Worm (Caenorhabditis elegans) whole organism, L3 larva: Measurements from ENCODE around the gene sipa-1.

ENCODE experiments used
- R02D3.7 ChIP-seq: fragments of 150-350 bp; optimal IDR thresholded peaks from 2 replicates; lab custom pipeline; 2014; ENCODE audit warnings: missing biosample characterization, missing genetic modification characterization
- aly-2 ChIP-seq: fragments of 150-350 bp; optimal IDR thresholded peaks from 2 replicates; lab custom pipeline; 2014; ENCODE audit warnings: missing biosample characterization, missing genetic modification characterization
- ama-1 ChIP-seq: fragments of 150-350 bp; optimal IDR thresholded peaks from 2 replicates; lab custom pipeline; 2018
- ceh-16 ChIP-seq: sonication (generic microtip); optimal IDR thresholded peaks from 2 replicates; lab custom pipeline; 2017; ENCODE audit warnings: missing biosample characterization, missing genetic modification characterization
- ceh-28 ChIP-seq: fragments of 150-350 bp; optimal IDR thresholded peaks from 2 replicates; lab custom pipeline; 2014; ENCODE audit warnings: missing biosample characterization, missing genetic modification reagents, missing genetic modification characterization
- ceh-82 ChIP-seq: fragments of 150-350 bp; optimal IDR thresholded peaks from 2 replicates; lab custom pipeline; 2014; ENCODE audit warnings: missing biosample characterization, missing genetic modification characterization
- daf-12 ChIP-seq: fragments of 150-350 bp; optimal IDR thresholded peaks from 2 replicates; lab custom pipeline; 2014; ENCODE audit warnings: missing biosample characterization, missing genetic modification reagents, missing genetic modification characterization
- egl-27 ChIP-seq: sonication (generic microtip); optimal IDR thresholded peaks from 4 replicates; lab custom pipeline; 2017; ENCODE audit warnings: missing biosample characterization, missing genetic modification reagents, missing genetic modification characterization
- elt-1 ChIP-seq: fragments of 150-350 bp; optimal IDR thresholded peaks from 2 replicates; lab custom pipeline; 2014; ENCODE audit warnings: missing biosample characterization, missing genetic modification characterization
- elt-2 ChIP-seq: sonication (generic microtip); optimal IDR thresholded peaks from 2 replicates; lab custom pipeline; 2016; ENCODE audit warnings: missing genetic modification reagents, mild to moderate bottlenecking, missing genetic modification characterization, missing compliant biosample characterization
- elt-3 ChIP-seq, 3 experiments: fragments of 150-350 bp in 1 of 3; sonication (generic microtip) in 2 of 3; optimal IDR thresholded peaks; 2 replicates in 2 of 3; 4 replicates in 1 of 3; lab custom pipeline; 2014 to 2017; ENCODE audit warnings: missing biosample characterization in 3 of 3, missing genetic modification characterization in 3 of 3
- eor-1 ChIP-seq, 2 experiments: fragments of 150-350 bp; optimal IDR thresholded peaks; 2 replicates each; lab custom pipeline; 2014 to 2018; ENCODE audit warnings: missing biosample characterization in 2 of 2, missing genetic modification characterization in 2 of 2
- fkh-10 ChIP-seq: sonication (generic microtip); optimal IDR thresholded peaks from 2 replicates; lab custom pipeline; 2017; ENCODE audit warnings: missing biosample characterization, missing genetic modification reagents, missing genetic modification characterization
- hmg-11 ChIP-seq: sonication (generic microtip); optimal IDR thresholded peaks from 2 replicates; lab custom pipeline; 2016; ENCODE audit warnings: missing genetic modification characterization, missing compliant biosample characterization
- jun-1 ChIP-seq: fragments of 150-350 bp; optimal IDR thresholded peaks from 2 replicates; lab custom pipeline; 2014; ENCODE audit warnings: missing biosample characterization, missing genetic modification reagents, missing genetic modification characterization
- lin-15B ChIP-seq: fragments of 150-350 bp; optimal IDR thresholded peaks from 2 replicates; lab custom pipeline; 2014; ENCODE audit warnings: missing biosample characterization, missing genetic modification characterization
- lin-39 ChIP-seq: fragments of 150-350 bp; optimal IDR thresholded peaks from 2 replicates; lab custom pipeline; 2018; ENCODE audit warnings: missing biosample characterization, missing genetic modification reagents, missing genetic modification characterization
- lsy-12 ChIP-seq: sonication (generic microtip); optimal IDR thresholded peaks from 2 replicates; lab custom pipeline; 2016; ENCODE audit warnings: mild to moderate bottlenecking, missing genetic modification characterization, missing compliant biosample characterization
- mdl-1 ChIP-seq: fragments of 150-350 bp; optimal IDR thresholded peaks from 2 replicates; lab custom pipeline; 2014; ENCODE audit warnings: missing biosample characterization, missing genetic modification characterization
- mml-1 ChIP-seq: fragments of 150-350 bp; sonication (generic microtip); optimal IDR thresholded peaks from 3 replicates; lab custom pipeline; 2014; ENCODE audit warnings: missing biosample characterization, missing genetic modification characterization
- nfya-1 ChIP-seq: sonication (generic microtip); optimal IDR thresholded peaks from 2 replicates; lab custom pipeline; 2017; ENCODE audit warnings: missing genetic modification characterization, mild to moderate bottlenecking, missing compliant biosample characterization, antibody characterized with exemption, moderate library complexity; ENCODE audit not compliant: insufficient read depth
- nhr-11 ChIP-seq: fragments of 150-350 bp; optimal IDR thresholded peaks from 2 replicates; lab custom pipeline; 2014; ENCODE audit warnings: missing biosample characterization, missing genetic modification characterization
- nhr-12 ChIP-seq: fragments of 150-350 bp; optimal IDR thresholded peaks from 2 replicates; lab custom pipeline; 2014; ENCODE audit warnings: missing biosample characterization, missing genetic modification characterization
- nhr-23 ChIP-seq: fragments of 150-350 bp; optimal IDR thresholded peaks from 2 replicates; lab custom pipeline; 2014; ENCODE audit warnings: missing biosample characterization, missing genetic modification reagents, missing genetic modification characterization
- nhr-237 ChIP-seq: fragments of 150-350 bp; optimal IDR thresholded peaks from 2 replicates; lab custom pipeline; 2014; ENCODE audit warnings: missing biosample characterization, missing genetic modification characterization
- nhr-25 ChIP-seq: sonication (generic microtip); optimal IDR thresholded peaks from 2 replicates; lab custom pipeline; 2017; ENCODE audit warnings: missing biosample characterization, missing genetic modification characterization
- nhr-28 ChIP-seq: fragments of 150-350 bp; optimal IDR thresholded peaks from 2 replicates; lab custom pipeline; 2014; ENCODE audit warnings: missing biosample characterization, missing genetic modification characterization
- nhr-43 ChIP-seq: sonication (generic microtip); optimal IDR thresholded peaks from 2 replicates; lab custom pipeline; 2016; ENCODE audit warnings: mild to moderate bottlenecking, missing genetic modification characterization, missing compliant biosample characterization; ENCODE audit not compliant: poor library complexity, severe bottlenecking
- nhr-67 ChIP-seq: fragments of 150-350 bp; optimal IDR thresholded peaks from 2 replicates; lab custom pipeline; 2014; ENCODE audit warnings: missing biosample characterization, missing genetic modification characterization
- nhr-76 ChIP-seq: fragments of 150-350 bp; sonication (generic microtip); optimal IDR thresholded peaks from 5 replicates; lab custom pipeline; 2014; ENCODE audit warnings: missing biosample characterization, missing genetic modification characterization
- nhr-77 ChIP-seq: fragments of 150-350 bp; optimal IDR thresholded peaks from 2 replicates; lab custom pipeline; 2014; ENCODE audit warnings: missing biosample characterization, missing genetic modification characterization
- pha-4 ChIP-seq: fragments of 150-350 bp; optimal IDR thresholded peaks from 2 replicates; lab custom pipeline; 2014; ENCODE audit warnings: missing biosample characterization, missing genetic modification reagents, missing genetic modification characterization
- pqm-1 ChIP-seq: fragments of 150-350 bp; optimal IDR thresholded peaks from 2 replicates; lab custom pipeline; 2017; ENCODE audit warnings: missing biosample characterization, missing genetic modification characterization, inconsistent platforms
- sea-2 ChIP-seq: fragments of 150-350 bp; sonication (generic microtip); optimal IDR thresholded peaks from 4 replicates; lab custom pipeline; 2014; ENCODE audit warnings: missing biosample characterization, missing genetic modification reagents, missing genetic modification characterization
- skn-1 ChIP-seq: fragments of 150-350 bp; optimal IDR thresholded peaks from 2 replicates; lab custom pipeline; 2014; ENCODE audit warnings: missing biosample characterization, missing genetic modification characterization
- snpc-4 ChIP-seq: fragments of 150-350 bp; optimal IDR thresholded peaks from 2 replicates; lab custom pipeline; 2014; ENCODE audit warnings: missing biosample characterization, missing genetic modification characterization
- tbx-2 ChIP-seq: sonication (generic microtip); optimal IDR thresholded peaks from 2 replicates; lab custom pipeline; 2016; ENCODE audit warnings: mild to moderate bottlenecking, missing genetic modification characterization, missing compliant biosample characterization
- unc-39 ChIP-seq: sonication (generic microtip); optimal IDR thresholded peaks from 4 replicates; lab custom pipeline; 2017; ENCODE audit warnings: missing biosample characterization, missing genetic modification characterization
- unc-62 ChIP-seq: fragments of 150-350 bp; sonication (generic microtip); optimal IDR thresholded peaks from 4 replicates; lab custom pipeline; 2014; ENCODE audit warnings: missing biosample characterization, missing genetic modification reagents, missing genetic modification characterization
- zag-1 ChIP-seq: fragments of 150-350 bp; optimal IDR thresholded peaks from 2 replicates; lab custom pipeline; 2014; ENCODE audit warnings: missing biosample characterization, missing genetic modification characterization
- ztf-11 ChIP-seq: fragments of 150-350 bp; optimal IDR thresholded peaks from 2 replicates; lab custom pipeline; 2014; ENCODE audit warnings: missing biosample characterization, missing genetic modification characterization

The sipa-1 gene

DNA sequence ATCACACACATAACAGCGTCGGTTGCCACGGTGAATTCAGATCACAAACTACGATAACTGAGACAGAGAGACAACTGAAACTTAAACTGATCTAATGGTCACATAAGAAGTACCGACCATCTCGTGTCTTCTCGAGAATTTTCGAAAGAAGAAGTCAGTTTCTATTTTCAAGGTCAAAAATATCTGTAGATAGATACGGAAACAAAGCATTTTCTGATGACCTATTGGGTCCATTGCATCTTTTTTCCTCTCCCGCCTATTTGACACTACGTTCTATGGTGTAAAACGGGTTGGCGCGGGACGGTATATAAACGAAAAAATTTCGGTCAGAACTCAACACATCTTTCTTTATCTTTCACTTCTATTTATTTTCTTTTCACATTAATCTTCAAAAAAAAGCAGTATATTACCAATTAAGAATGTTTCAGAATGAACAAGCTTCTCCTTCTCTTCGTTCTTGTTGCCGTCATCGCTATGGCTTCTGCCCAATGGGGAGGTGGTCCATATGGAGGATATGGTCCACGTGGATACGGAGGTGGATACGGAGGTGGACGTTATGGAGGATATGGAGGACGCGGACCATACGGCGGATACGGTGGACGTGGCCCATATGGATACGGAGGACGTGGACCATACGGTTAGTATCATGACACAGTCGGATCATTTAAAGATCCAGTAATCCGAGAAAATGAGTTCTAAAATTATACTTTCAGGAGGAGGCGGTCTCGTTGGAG lies 21.0 kb downstream of the sipa-1 start, which contains the start of gene nlp-24:
nlp-24 (plus strand) TSS at position 429 of the 734 bp plus-strand sequence.
- TF ChIP-seq ama-1, result peak; percentile 86
- TF ChIP-seq jun-1 (tag; lab: Kevin White, UChicago), result no peak
- TF ChIP-seq R02D3.7 (tag; lab: Kevin White, UChicago), result no peak
- TF ChIP-seq mdl-1 (tag; lab: Kevin White, UChicago), result no peak
- TF ChIP-seq elt-1 (tag; lab: Kevin White, UChicago), result peak; percentile 91
- peak; percentile 71 for TF ChIP-seq nhr-25
- peak; percentile 23 for TF ChIP-seq nfya-1 (tag; lab: Kevin White, UChicago)
- TF ChIP-seq nhr-23, result peak; percentile 70
- no peak for TF ChIP-seq skn-1 (tag; lab: Kevin White, UChicago)
- peak; percentile 61 for TF ChIP-seq nhr-43 (tag; lab: Kevin White, UChicago)

DNA sequence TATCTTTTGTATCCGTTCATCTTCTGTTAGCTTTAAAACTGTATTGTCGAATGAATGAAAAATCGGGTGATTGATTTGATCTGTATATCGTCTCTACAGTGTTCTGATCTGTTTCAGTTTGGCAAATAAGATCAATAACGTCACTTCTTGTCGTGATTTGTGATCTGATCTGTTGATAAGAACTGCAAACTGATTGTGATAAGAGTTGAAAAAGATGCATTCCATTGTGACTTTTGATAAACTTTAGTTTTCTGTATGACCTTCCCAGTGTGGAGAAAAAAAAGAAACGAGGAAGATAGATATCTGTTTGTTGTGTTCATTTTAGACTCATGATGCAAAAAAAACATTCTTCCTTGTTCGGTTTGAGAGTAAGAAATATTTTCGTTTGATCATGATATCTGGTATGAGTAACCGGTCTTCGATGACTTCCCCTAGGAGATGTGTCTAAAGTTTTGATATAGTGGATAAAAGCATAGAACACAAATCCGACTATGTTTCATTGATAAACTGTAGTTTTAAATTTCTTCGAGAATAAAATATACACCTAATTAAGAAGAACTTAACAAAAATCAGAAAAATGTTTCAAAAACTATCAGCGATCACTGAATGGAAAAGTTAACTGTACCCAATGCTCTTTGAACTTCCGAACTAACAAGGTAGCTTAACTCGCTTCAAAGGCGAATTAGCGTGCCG lies 22.1 kb downstream of the sipa-1 start:
- TF ChIP-seq nhr-77 (no peak), nhr-23 (peak; percentile 80), lin-15B (no peak), nhr-25 (peak; percentile 93), elt-3 (tag; optimal IDR thresholded peaks at IDR 0.05; lab: Kevin White, UChicago) (peak in 2 of 3 experiments; percentile 90 to 97), nhr-43 (tag; lab: Kevin White, UChicago) (peak; percentile 32), pqm-1 (tag; lab: Kevin White, UChicago) (peak; percentile 36), ceh-28 (tag; lab: Kevin White, UChicago) (peak; percentile 28), egl-27 (tag; lab: Kevin White, UChicago) (no peak), R02D3.7 (tag; lab: Kevin White, UChicago) (peak; percentile 30), elt-1 (tag; lab: Kevin White, UChicago) (peak; percentile 97), elt-2 (tag; lab: Kevin White, UChicago) (peak; percentile 65), ceh-16 (no peak)
- TF ChIP-seq, all 47 proteins: peak for 9

DNA sequence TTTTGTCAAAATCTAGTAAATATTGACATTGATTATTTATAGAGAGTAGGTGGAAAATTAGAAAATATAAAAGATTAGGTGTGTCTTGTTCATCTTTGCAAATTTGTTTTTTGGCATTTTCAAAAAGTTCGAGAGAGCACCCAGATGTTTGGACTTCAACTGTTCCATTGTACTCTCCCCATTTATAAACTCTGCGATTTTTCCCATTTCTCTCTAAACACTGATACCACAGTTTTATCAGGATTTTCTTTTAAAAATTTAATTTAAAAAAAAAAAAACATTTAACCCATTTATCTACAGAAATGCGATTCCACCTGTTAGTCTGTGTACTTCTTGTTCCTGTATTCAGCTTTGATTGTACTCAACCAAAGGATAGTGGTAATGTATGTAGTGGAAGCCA lies 24.1 kb downstream of the sipa-1 start, which contains the start of gene tag-290:
tag-290 (plus strand) TSS at position 301 of the 400 bp plus-strand sequence.
- TF ChIP-seq nhr-11 (tag; lab: Kevin White, UChicago) (no peak), nhr-28 (tag; lab: Kevin White, UChicago) (no peak), pha-4 (tag; lab: Kevin White, UChicago) (peak; percentile 74)

DNA sequence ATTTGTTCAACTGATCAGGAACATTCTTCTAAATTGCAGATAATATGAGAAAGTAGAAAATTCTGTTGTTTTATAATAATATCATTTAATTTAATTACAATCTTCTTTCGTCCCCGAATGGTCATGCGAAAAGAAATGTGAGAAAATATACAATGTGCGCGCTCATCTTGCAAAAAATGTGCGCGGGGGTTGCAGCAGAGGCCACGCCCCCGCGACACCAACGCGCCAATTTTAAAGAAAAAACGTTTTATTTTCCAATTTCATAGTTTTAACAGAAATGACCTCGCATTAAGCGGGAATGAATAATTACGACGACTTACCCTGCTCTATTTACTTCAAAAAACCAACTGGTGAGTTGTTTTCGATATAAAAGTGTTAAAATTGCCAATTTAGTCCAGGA lies 26.6 kb downstream of the sipa-1 start, which contains the start of gene sas-5:
sas-5 (plus strand) TSS at position 257 of the 400 bp plus-strand sequence.
- TF ChIP-seq nfya-1 (tag; lab: Kevin White, UChicago) (peak; percentile 65), ama-1 (no peak), ceh-28 (tag; lab: Kevin White, UChicago) (peak; percentile 40), unc-62 (GFP tag; lab: Kevin White, UChicago) (no peak), snpc-4 (tag; lab: Kevin White, UChicago) (peak; percentile 72), zag-1 (no peak), nhr-11 (tag; lab: Kevin White, UChicago) (no peak), ztf-11 (peak; percentile 29), unc-39 (no peak), tbx-2 (peak; percentile 49), lsy-12 (tag; lab: Kevin White, UChicago) (peak; percentile 47), nhr-77 (no peak), eor-1 (tag; optimal IDR thresholded peaks at IDR 0.05; lab: Kevin White, UChicago) (no peak), hmg-11 (tag; lab: Kevin White, UChicago) (peak; percentile 89), jun-1 (tag; lab: Kevin White, UChicago) (peak; percentile 5), pqm-1 (tag; lab: Kevin White, UChicago) (no peak), aly-2 (no peak), nhr-237 (tag; lab: Kevin White, UChicago) (no peak), ceh-82 (peak; percentile 83), pha-4 (tag; lab: Kevin White, UChicago) (no peak), lin-39 (peak; percentile 54), nhr-12 (tag; lab: Kevin White, UChicago) (no peak), nhr-76 (tag; lab: Kevin White, UChicago) (peak; percentile 59), ceh-16 (no peak), skn-1 (tag; lab: Kevin White, UChicago) (no peak), mml-1 (tag; lab: Kevin White, UChicago) (no peak), elt-1 (tag; lab: Kevin White, UChicago) (no peak), nhr-28 (tag; lab: Kevin White, UChicago) (no peak), fkh-10 (GFP tag; lab: Kevin White, UChicago) (no peak), lin-15B (peak; percentile 64), sea-2 (GFP tag; lab: Kevin White, UChicago) (no peak), elt-2 (tag; lab: Kevin White, UChicago) (peak; percentile 59), daf-12 (tag; lab: Kevin White, UChicago) (no peak), egl-27 (tag; lab: Kevin White, UChicago) (no peak), nhr-67 (no peak), nhr-43 (tag; lab: Kevin White, UChicago) (peak; percentile 81)
